Fruit fly (Drosophila melanogaster) Kc167 (cell line): ENCODE measurements around the gene Nufip.

ENCODE experiments used
- Myc ChIP-seq: fragments of >200 bp; optimal IDR thresholded peaks from 2 replicates; lab custom pipeline; 2017; ENCODE audit warnings: missing external identifiers
- Sin3A ChIP-seq: fragments of >200 bp; optimal IDR thresholded peaks from 2 replicates; lab custom pipeline; 2018; ENCODE audit warnings: missing external identifiers
- h ChIP-seq: fragments of >200 bp; optimal IDR thresholded peaks from 3 replicates; lab custom pipeline; 2018; ENCODE audit warnings: missing external identifiers
- insv ChIP-seq: fragments of >200 bp; optimal IDR thresholded peaks from 3 replicates; lab custom pipeline; 2018; ENCODE audit warnings: missing external identifiers
- psq ChIP-seq: fragments of >200 bp; optimal IDR thresholded peaks from 2 replicates; lab custom pipeline; 2017; ENCODE audit warnings: missing external identifiers
- ttk ChIP-seq: sonication (Bioruptor generic); optimal IDR thresholded peaks from 2 replicates; lab custom pipeline; 2017; ENCODE audit warnings: missing external identifiers

- no peak for TF ChIP-seq h
- no peak for TF ChIP-seq insv
- no peak for TF ChIP-seq psq (lab: Kevin White, UChicago)
- TF ChIP-seq ttk: no peak
- TF ChIP-seq Myc (lab: Kevin White, UChicago): no peak
- TF ChIP-seq Sin3A (lab: Kevin White, UChicago): no peak
Observed at dm6 chr3L:18767950-18768781, 20.0 kb upstream of the Nufip start.
